Fruit fly (Drosophila melanogaster): ENCODE measurements around the gene CG7530.

The CG7530 gene

dm6 chr3R:14766439-14767025, 35.2 kb upstream of the CG7530 start:
- TF ChIP-seq HLH106 (tag; optimal IDR thresholded peaks at IDR 0.05): no peak
- no peak for TF ChIP-seq usp (GFP tag; optimal IDR thresholded peaks at IDR 0.05)
- no peak for TF ChIP-seq br (GFP tag; optimal IDR thresholded peaks at IDR 0.05)
- no peak for TF ChIP-seq CrebA (GFP tag; optimal IDR thresholded peaks at IDR 0.05; ENCODE audit: borderline replicate concordance)
- TF ChIP-seq sage (GFP tag; optimal IDR thresholded peaks at IDR 0.05): no peak
- TF ChIP-seq rgr (GFP tag; optimal IDR thresholded peaks at IDR 0.05): no peak

- peak; percentile 35 for TF ChIP-seq Jra (GFP tag; optimal IDR thresholded peaks at IDR 0.05)
- TF ChIP-seq brk (GFP tag; optimal IDR thresholded peaks at IDR 0.05): no peak
- peak; percentile 87 for TF ChIP-seq fru (GFP tag; optimal IDR thresholded peaks at IDR 0.05)
- TF ChIP-seq Hnf4 (GFP tag; optimal IDR thresholded peaks at IDR 0.05): peak; percentile 28
- TF ChIP-seq tai (GFP tag; optimal IDR thresholded peaks at IDR 0.05): peak; percentile 2
- no peak for TF ChIP-seq Dfd (GFP tag; optimal IDR thresholded peaks at IDR 0.05)
- peak; percentile 33 for TF ChIP-seq Rel (GFP tag; optimal IDR thresholded peaks at IDR 0.05)
- TF ChIP-seq Rel (tag; optimal IDR thresholded peaks at IDR 0.05): no peak
- peak; percentile 49 for TF ChIP-seq CG32264 (GFP tag; optimal IDR thresholded peaks at IDR 0.05)
- TF ChIP-seq woc (GFP tag; optimal IDR thresholded peaks at IDR 0.05): peak; percentile 80
- TF ChIP-seq HLH106 (tag; optimal IDR thresholded peaks at IDR 0.05): peak; percentile 56
- TF ChIP-seq Mio (GFP tag; optimal IDR thresholded peaks at IDR 0.05): no peak
- TF ChIP-seq ey (GFP tag; optimal IDR thresholded peaks at IDR 0.05): peak; percentile 64
- peak; percentile 51 for TF ChIP-seq OdsH (GFP tag; optimal IDR thresholded peaks at IDR 0.05)
- peak; percentile 65 for TF ChIP-seq rgr (GFP tag; optimal IDR thresholded peaks at IDR 0.05)
- no peak for TF ChIP-seq Dif (GFP tag; optimal IDR thresholded peaks at IDR 0.05; ENCODE audit: partially characterized antibody)
- TF ChIP-seq psq (GFP tag; optimal IDR thresholded peaks at IDR 0.05): peak; percentile 43
- peak; percentile 41 for TF ChIP-seq br (GFP tag; optimal IDR thresholded peaks at IDR 0.05)
- TF ChIP-seq foxo (GFP tag; optimal IDR thresholded peaks at IDR 0.05): peak in 1 of 2 experiments; percentile 78
- TF ChIP-seq h (GFP tag; optimal IDR thresholded peaks at IDR 0.05): peak; percentile 69
These were observed 34.2 kb upstream of the CG7530 start for dm6 chr3R:14765364-14765993.

dm6 chr3R:14764131-14764530, 32.8 kb upstream of the CG7530 start:
- TF ChIP-seq Dif (GFP tag; optimal IDR thresholded peaks at IDR 0.05; ENCODE audit: partially characterized antibody) (no peak), Hr78 (GFP tag; optimal IDR thresholded peaks at IDR 0.05) (no peak), sage (GFP tag; optimal IDR thresholded peaks at IDR 0.05) (no peak)

dm6 chr3R:14763487-14763886, 32.2 kb upstream of the CG7530 start:
- TF ChIP-seq foxo (GFP tag; optimal IDR thresholded peaks at IDR 0.05) (no peak), Rel (GFP tag; optimal IDR thresholded peaks at IDR 0.05) (no peak), Rel (tag; optimal IDR thresholded peaks at IDR 0.05) (no peak), lola (GFP tag; optimal IDR thresholded peaks at IDR 0.05) (no peak), sv (GFP tag; optimal IDR thresholded peaks at IDR 0.05) (no peak), sage (GFP tag; optimal IDR thresholded peaks at IDR 0.05) (no peak), Jra (GFP tag; optimal IDR thresholded peaks at IDR 0.05) (no peak), Mio (GFP tag; optimal IDR thresholded peaks at IDR 0.05) (no peak), usp (GFP tag; optimal IDR thresholded peaks at IDR 0.05) (no peak), h (GFP tag; optimal IDR thresholded peaks at IDR 0.05) (no peak)

- TF ChIP-seq brk (GFP tag; optimal IDR thresholded peaks at IDR 0.05): no peak
- no peak for TF ChIP-seq fru (GFP tag; optimal IDR thresholded peaks at IDR 0.05)
- TF ChIP-seq psq (GFP tag; optimal IDR thresholded peaks at IDR 0.05): no peak
- TF ChIP-seq HLH106 (tag; optimal IDR thresholded peaks at IDR 0.05): no peak
- no peak for TF ChIP-seq Hr78 (GFP tag; optimal IDR thresholded peaks at IDR 0.05)
- no peak for TF ChIP-seq br (GFP tag; optimal IDR thresholded peaks at IDR 0.05)
- TF ChIP-seq Mio (GFP tag; optimal IDR thresholded peaks at IDR 0.05): no peak
- TF ChIP-seq sage (GFP tag; optimal IDR thresholded peaks at IDR 0.05): no peak
- TF ChIP-seq N (GFP tag; optimal IDR thresholded peaks at IDR 0.05): no peak
- no peak for TF ChIP-seq Dfd (GFP tag; optimal IDR thresholded peaks at IDR 0.05)
- TF ChIP-seq tai (GFP tag; optimal IDR thresholded peaks at IDR 0.05): no peak
- TF ChIP-seq dl (GFP tag; optimal IDR thresholded peaks at IDR 0.05; ENCODE audit: insufficient read depth in 1 of 2, partially characterized antibody in 2 of 2): no peak
- TF ChIP-seq Myc (optimal IDR thresholded peaks at IDR 0.05): no peak
- TF ChIP-seq usp (GFP tag; optimal IDR thresholded peaks at IDR 0.05): no peak
- no peak for TF ChIP-seq sv (GFP tag; optimal IDR thresholded peaks at IDR 0.05)
These were observed 29.8 kb upstream of the CG7530 start for dm6 chr3R:14761060-14761459.
